Fruit fly (Drosophila melanogaster) whole organism, prepupa: ENCODE data around the gene CG17929.

Source experiments
- CG10669 ChIP-seq: fragments of 200-800 bp; sonication (Bioruptor generic); optimal IDR thresholded peaks from 3 replicates; lab custom pipeline; 2018; ENCODE audit warnings: missing biosample characterization, mild to moderate bottlenecking, missing genetic modification characterization, moderate library complexity
- CG34406 ChIP-seq: fragments of 200-800 bp; sonication (Bioruptor generic); optimal IDR thresholded peaks from 3 replicates; lab custom pipeline; 2016; ENCODE audit warnings: missing biosample characterization, missing genetic modification characterization
- CG6854 ChIP-seq: fragments of 200-800 bp; sonication (Bioruptor generic); optimal IDR thresholded peaks from 2 replicates; lab custom pipeline; 2017; ENCODE audit warnings: missing biosample characterization, mild to moderate bottlenecking, missing genetic modification characterization
- Gug ChIP-seq: fragments of 200-800 bp; sonication (Bioruptor generic); IDR thresholded peaks from 2 replicates; pipeline ENCODE4 v1.3.6; 2022; ENCODE audit warnings: missing biosample characterization, missing genetic modification characterization
- Met ChIP-seq: fragments of 200-800 bp; sonication (Bioruptor generic); optimal IDR thresholded peaks from 3 replicates; lab custom pipeline; 2016; ENCODE audit warnings: missing biosample characterization, missing genetic modification characterization
- OdsH ChIP-seq: fragments of 200-800 bp; sonication (Bioruptor generic); optimal IDR thresholded peaks from 3 replicates; lab custom pipeline; 2016; ENCODE audit warnings: missing biosample characterization, missing genetic modification characterization
- dsx ChIP-seq: fragments of 200-800 bp; optimal IDR thresholded peaks from 3 replicates; lab custom pipeline; 2019; ENCODE audit warnings: missing biosample characterization, mild to moderate bottlenecking, missing genetic modification characterization, moderate library complexity; ENCODE audit not compliant: poor library complexity, severe bottlenecking
- ss ChIP-seq, 2 experiments: fragments of 200-800 bp; sonication (Bioruptor generic); optimal IDR thresholded peaks; 2 replicates in 1 of 2; 3 replicates in 1 of 2; lab custom pipeline; 2017 to 2018; ENCODE audit warnings: mild to moderate bottlenecking in 2 of 2, missing biosample characterization in 2 of 2, missing genetic modification characterization in 2 of 2, moderate library complexity in 1 of 2

DNA sequence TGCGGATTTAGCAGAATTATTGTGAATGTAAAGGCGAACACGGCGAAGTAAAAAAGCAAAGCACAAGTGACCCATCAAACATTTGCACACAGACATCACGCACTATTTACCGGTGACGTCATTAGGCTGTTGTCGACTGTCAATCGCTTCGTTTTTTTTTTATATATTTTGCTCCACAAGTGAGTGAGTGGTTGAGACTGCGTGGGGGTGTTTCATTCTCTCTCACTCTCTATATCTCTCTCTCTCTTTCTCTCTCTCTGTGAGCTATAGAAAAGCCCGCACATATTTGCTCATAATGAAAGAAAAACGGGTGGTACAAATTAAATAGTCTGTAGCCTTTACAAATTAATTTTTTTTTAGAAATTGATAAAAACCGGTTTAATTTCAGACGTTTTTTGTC lies 47.7 kb upstream of the CG17929 start:
- no peak for TF ChIP-seq dsx (GFP tag; lab: Kevin White, UChicago)
- no peak for TF ChIP-seq CG10669 (GFP tag; lab: Kevin White, UChicago)
- no peak for TF ChIP-seq CG34406 (GFP tag; lab: Kevin White, UChicago)
- TF ChIP-seq Met (GFP tag; lab: Kevin White, UChicago) = no peak
- TF ChIP-seq Gug (GFP tag; lab: Robert Waterston, UW) = no peak
- TF ChIP-seq ss (GFP tag; optimal IDR thresholded peaks at IDR 0.05; lab: Kevin White, UChicago) = no peak
- TF ChIP-seq CG6854 = no peak
- no peak for TF ChIP-seq OdsH (GFP tag; lab: Kevin White, UChicago)
